Fruit fly (Drosophila melanogaster) whole organism, embryonic: Measurements from ENCODE around the gene Rbfox1.

Experiments used
- CG10431 ChIP-seq: fragments of 200-800 bp; sonication (Bioruptor generic); optimal IDR thresholded peaks from 3 replicates; lab custom pipeline; 2018; ENCODE audit warnings: missing biosample characterization, mild to moderate bottlenecking, missing genetic modification characterization
- CG13287 ChIP-seq: fragments of 200-800 bp; sonication (Bioruptor generic); IDR thresholded peaks from 2 replicates; pipeline ENCODE4 v1.3.6; 2022; ENCODE audit warnings: missing biosample characterization, missing genetic modification characterization; ENCODE audit not compliant: partially characterized antibody
- CG13624 ChIP-seq: fragments of 200-800 bp; sonication (Bioruptor generic); optimal IDR thresholded peaks from 2 replicates; lab custom pipeline; 2016; ENCODE audit warnings: missing biosample characterization, missing genetic modification characterization
- CG13894 ChIP-seq: fragments of 200-800 bp; sonication (Bioruptor generic); optimal IDR thresholded peaks from 3 replicates; lab custom pipeline; 2018; ENCODE audit warnings: missing biosample characterization, mild to moderate bottlenecking, missing genetic modification characterization, moderate library complexity
- CG15479 ChIP-seq: fragments of 200-800 bp; sonication (Bioruptor generic); optimal IDR thresholded peaks from 3 replicates; lab custom pipeline; 2019; ENCODE audit warnings: missing biosample characterization, mild to moderate bottlenecking, missing genetic modification characterization, moderate library complexity
- CG15601 ChIP-seq: fragments of 200-800 bp; sonication (Bioruptor generic); optimal IDR thresholded peaks from 3 replicates; lab custom pipeline; 2019; ENCODE audit warnings: missing biosample characterization, mild to moderate bottlenecking, missing genetic modification characterization, moderate library complexity
- CG16813 ChIP-seq: fragments of 200-800 bp; sonication (Bioruptor generic); IDR thresholded peaks from 3 replicates; pipeline ENCODE4 v1.3.6; 2022; ENCODE audit warnings: missing biosample characterization, missing genetic modification characterization; ENCODE audit not compliant: partially characterized antibody
- CG16815 ChIP-seq: fragments of 200-800 bp; sonication (Bioruptor generic); optimal IDR thresholded peaks from 3 replicates; lab custom pipeline; 2017; ENCODE audit warnings: missing biosample characterization, mild to moderate bottlenecking, missing genetic modification characterization
- CG17186 ChIP-seq: fragments of 200-800 bp; sonication (Bioruptor generic); optimal IDR thresholded peaks from 3 replicates; lab custom pipeline; 2017; ENCODE audit warnings: missing biosample characterization, missing genetic modification reagents, missing genetic modification characterization
- CG17829 ChIP-seq: fragments of 200-800 bp; optimal IDR thresholded peaks from 2 replicates; lab custom pipeline; 2019; ENCODE audit warnings: missing biosample characterization, mild to moderate bottlenecking, missing genetic modification characterization, moderate library complexity
- CG3065 ChIP-seq: fragments of 200-800 bp; sonication (Bioruptor generic); optimal IDR thresholded peaks from 2 replicates; lab custom pipeline; 2016; ENCODE audit warnings: missing biosample characterization, missing genetic modification characterization
- CG34224 ChIP-seq: fragments of 200-800 bp; sonication (Bioruptor generic); IDR thresholded peaks from 3 replicates; pipeline ENCODE4 v1.3.6; 2022; ENCODE audit warnings: missing biosample characterization, missing genetic modification characterization; ENCODE audit not compliant: partially characterized antibody
- CG3847 ChIP-seq: fragments of 200-800 bp; sonication (Bioruptor generic); IDR thresholded peaks from 2 replicates; pipeline ENCODE4 v1.3.6; 2022; ENCODE audit warnings: missing biosample characterization, missing genetic modification characterization
- CG42726 ChIP-seq: fragments of 200-800 bp; sonication (Bioruptor generic); IDR thresholded peaks from 2 replicates; pipeline ENCODE4 v1.3.6; 2022; ENCODE audit warnings: missing biosample characterization, missing genetic modification characterization; ENCODE audit not compliant: partially characterized antibody
- CG6765 ChIP-seq: fragments of 200-800 bp; sonication (Bioruptor generic); optimal IDR thresholded peaks from 3 replicates; lab custom pipeline; 2017; ENCODE audit warnings: missing biosample characterization, mild to moderate bottlenecking, missing genetic modification characterization
- CG7987 ChIP-seq: fragments of 200-800 bp; sonication (Bioruptor generic); optimal IDR thresholded peaks from 2 replicates; lab custom pipeline; 2018; ENCODE audit warnings: missing biosample characterization, mild to moderate bottlenecking, missing genetic modification characterization, moderate library complexity
- CG9727 ChIP-seq: fragments of 200-800 bp; sonication (Bioruptor generic); optimal IDR thresholded peaks from 3 replicates; lab custom pipeline; 2017; ENCODE audit warnings: missing biosample characterization, mild to moderate bottlenecking, missing genetic modification characterization
- CG9797 ChIP-seq: fragments of 200-800 bp; sonication (Bioruptor generic); optimal IDR thresholded peaks from 3 replicates; lab custom pipeline; 2018; ENCODE audit warnings: missing biosample characterization, mild to moderate bottlenecking, missing genetic modification characterization
- Dek ChIP-seq: fragments of 200-800 bp; sonication (Bioruptor generic); optimal IDR thresholded peaks from 3 replicates; lab custom pipeline; 2019; ENCODE audit warnings: missing biosample characterization, mild to moderate bottlenecking, missing genetic modification characterization, moderate library complexity
- Dp ChIP-seq: fragments of 200-800 bp; sonication (Bioruptor generic); optimal IDR thresholded peaks from 2 replicates; lab custom pipeline; 2018; ENCODE audit warnings: missing biosample characterization, mild to moderate bottlenecking, missing genetic modification characterization, moderate library complexity
- Dref ChIP-seq: fragments of 200-800 bp; sonication (Bioruptor generic); IDR thresholded peaks from 2 replicates; pipeline ENCODE4 v1.3.6; 2022; ENCODE audit warnings: missing biosample characterization, missing genetic modification characterization
- ERR ChIP-seq: fragments of 200-800 bp; sonication (Bioruptor generic); optimal IDR thresholded peaks from 2 replicates; lab custom pipeline; 2016; ENCODE audit warnings: missing biosample characterization, missing genetic modification characterization
- HLHmδ ChIP-seq: fragments of 200-800 bp; sonication (Bioruptor generic); optimal IDR thresholded peaks from 2 replicates; lab custom pipeline; 2018; ENCODE audit warnings: missing biosample characterization, mild to moderate bottlenecking, missing genetic modification characterization, moderate library complexity
- Hmr ChIP-seq: fragments of 200-800 bp; sonication (Bioruptor generic); optimal IDR thresholded peaks from 3 replicates; lab custom pipeline; 2017; ENCODE audit warnings: mild to moderate bottlenecking, missing biosample characterization, missing genetic modification reagents, missing genetic modification characterization
- Hr51 ChIP-seq, 2 experiments: fragments of 200-800 bp; sonication (Bioruptor generic); optimal IDR thresholded peaks; 2 replicates in 1 of 2; 3 replicates in 1 of 2; lab custom pipeline; 2016 to 2018; ENCODE audit warnings: missing biosample characterization in 2 of 2, missing genetic modification characterization in 2 of 2, mild to moderate bottlenecking in 1 of 2, moderate library complexity in 1 of 2
- Lhr ChIP-seq: fragments of 200-800 bp; sonication (Bioruptor generic); optimal IDR thresholded peaks from 3 replicates; lab custom pipeline; 2017; ENCODE audit warnings: mild to moderate bottlenecking, missing biosample characterization, missing genetic modification reagents, missing genetic modification characterization
- Myb ChIP-seq: fragments of 200-800 bp; sonication (Bioruptor generic); optimal IDR thresholded peaks from 2 replicates; lab custom pipeline; 2016; ENCODE audit warnings: missing biosample characterization, missing genetic modification characterization
- Poxn ChIP-seq: fragments of 200-800 bp; sonication (Bioruptor generic); IDR thresholded peaks from 2 replicates; pipeline ENCODE4 v1.3.6; 2022; ENCODE audit warnings: missing biosample characterization, missing genetic modification characterization
- Sry-δ ChIP-seq: fragments of 200-800 bp; sonication (Bioruptor generic); optimal IDR thresholded peaks from 2 replicates; lab custom pipeline; 2016; ENCODE audit warnings: missing biosample characterization, missing genetic modification characterization
- Stat92E ChIP-seq, 3 experiments: fragments of >200 bp in 2 of 3; fragments of 200-800 bp in 1 of 3; sonication (Bioruptor generic) in 1 of 3; optimal IDR thresholded peaks; 2 replicates each; lab custom pipeline; 2017 to 2019; ENCODE audit warnings: missing biosample characterization in 3 of 3, missing genetic modification characterization in 3 of 3, mild to moderate bottlenecking in 1 of 3, moderate library complexity in 1 of 3
- Xrp1 ChIP-seq: fragments of 200-800 bp; sonication (Bioruptor generic); IDR thresholded peaks from 2 replicates; pipeline ENCODE4 v1.3.6; 2022; ENCODE audit warnings: missing biosample characterization, missing genetic modification characterization
- YL-1 ChIP-seq: fragments of 200-800 bp; sonication (Bioruptor generic); optimal IDR thresholded peaks from 3 replicates; lab custom pipeline; 2017; ENCODE audit warnings: missing biosample characterization, mild to moderate bottlenecking, missing genetic modification characterization
- br ChIP-seq: fragments of >200 bp; optimal IDR thresholded peaks from 2 replicates; lab custom pipeline; 2017
- cas ChIP-seq: fragments of 200-800 bp; sonication (Bioruptor generic); IDR thresholded peaks from 2 replicates; pipeline ENCODE4 v1.3.6; 2022; ENCODE audit warnings: missing biosample characterization, missing genetic modification characterization
- hkb ChIP-seq, 2 experiments: fragments of 200-800 bp in 1 of 2; fragments of >200 bp in 1 of 2; sonication (Bioruptor generic) in 1 of 2; IDR thresholded peaks in 1 of 2; optimal IDR thresholded peaks in 1 of 2; 2 replicates each; pipeline versions ENCODE4 v1.3.6 to Lab custom; 2017 to 2022; ENCODE audit warnings: missing biosample characterization in 1 of 2, missing genetic modification characterization in 1 of 2
- jumu ChIP-seq: fragments of 200-800 bp; sonication (Bioruptor generic); optimal IDR thresholded peaks from 3 replicates; lab custom pipeline; 2016; ENCODE audit warnings: missing biosample characterization, missing genetic modification characterization
- kni ChIP-seq: fragments of 200-800 bp; sonication (Bioruptor generic); optimal IDR thresholded peaks from 3 replicates; lab custom pipeline; 2017; ENCODE audit warnings: mild to moderate bottlenecking, missing biosample characterization, missing genetic modification reagents, missing genetic modification characterization
- knrl ChIP-seq: fragments of 200-800 bp; sonication (Bioruptor generic); IDR thresholded peaks from 3 replicates; pipeline ENCODE4 v1.3.6; 2022; ENCODE audit warnings: missing biosample characterization, missing genetic modification characterization; ENCODE audit not compliant: partially characterized antibody
- maf-S ChIP-seq: fragments of 200-800 bp; sonication (Bioruptor generic); optimal IDR thresholded peaks from 2 replicates; lab custom pipeline; 2016; ENCODE audit warnings: missing biosample characterization, missing genetic modification characterization
- mam ChIP-seq: fragments of 200-800 bp; sonication (Bioruptor generic); optimal IDR thresholded peaks from 3 replicates; lab custom pipeline; 2016; ENCODE audit warnings: missing biosample characterization, missing genetic modification characterization
- nmo ChIP-seq: fragments of 200-800 bp; sonication (Bioruptor generic); optimal IDR thresholded peaks from 2 replicates; lab custom pipeline; 2018; ENCODE audit warnings: missing biosample characterization, mild to moderate bottlenecking, missing genetic modification characterization, moderate library complexity
- onecut ChIP-seq: fragments of 200-800 bp; sonication (Bioruptor generic); IDR thresholded peaks from 2 replicates; pipeline ENCODE4 v1.3.6; 2022; ENCODE audit warnings: missing biosample characterization, missing genetic modification characterization
- phol ChIP-seq: fragments of 200-800 bp; sonication (Bioruptor generic); optimal IDR thresholded peaks from 3 replicates; lab custom pipeline; 2018; ENCODE audit warnings: missing biosample characterization, mild to moderate bottlenecking, missing genetic modification characterization, moderate library complexity
- pzg ChIP-seq: fragments of 200-800 bp; sonication (Bioruptor generic); optimal IDR thresholded peaks from 3 replicates; lab custom pipeline; 2018; ENCODE audit warnings: missing biosample characterization, mild to moderate bottlenecking, missing genetic modification characterization, moderate library complexity
- sd ChIP-seq: fragments of 200-800 bp; sonication (Bioruptor generic); optimal IDR thresholded peaks from 3 replicates; lab custom pipeline; 2018; ENCODE audit warnings: missing biosample characterization, mild to moderate bottlenecking, missing genetic modification characterization, moderate library complexity
- tio ChIP-seq: fragments of 200-800 bp; sonication (Bioruptor generic); optimal IDR thresholded peaks from 2 replicates; lab custom pipeline; 2017; ENCODE audit warnings: missing biosample characterization, missing genetic modification characterization, inconsistent platforms
- trem ChIP-seq: fragments of 200-800 bp; optimal IDR thresholded peaks from 3 replicates; lab custom pipeline; 2019; ENCODE audit warnings: missing biosample characterization, mild to moderate bottlenecking, missing genetic modification characterization, moderate library complexity
- twi ChIP-seq: fragments of 200-800 bp; optimal IDR thresholded peaks from 2 replicates; lab custom pipeline; 2019; ENCODE audit warnings: missing biosample characterization, mild to moderate bottlenecking, missing genetic modification characterization, moderate library complexity
- z ChIP-seq: fragments of 200-800 bp; sonication (Bioruptor generic); IDR thresholded peaks from 3 replicates; pipeline ENCODE4 v1.3.6; 2022; ENCODE audit warnings: missing biosample characterization, missing genetic modification characterization

The Rbfox1 gene

DNA sequence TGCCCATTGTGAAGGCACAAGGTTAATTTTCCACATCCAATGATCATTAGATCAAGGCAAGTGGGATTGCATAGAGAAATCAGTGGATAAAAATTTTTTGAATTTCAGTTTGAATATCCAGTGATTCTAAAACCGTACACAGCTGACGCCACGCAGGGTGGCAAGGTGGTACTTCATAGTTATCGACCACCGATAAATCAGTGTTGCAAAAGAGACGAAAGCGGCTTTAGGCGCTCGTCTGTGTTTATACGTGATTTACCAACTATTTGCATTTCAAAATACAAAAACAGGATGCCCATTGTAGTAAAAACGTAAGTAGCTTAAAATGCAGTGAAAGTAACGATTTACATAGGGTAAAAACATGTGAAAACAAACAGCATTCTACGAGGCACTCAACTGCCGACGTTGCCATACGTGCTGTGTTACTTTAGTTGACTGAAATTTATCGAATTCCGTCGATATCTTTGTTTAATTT is 149.7 kb downstream of the Rbfox1 start, which contains the start of the genes CG42535, CG34001 and hay:
Gene CG42535 (minus strand): TSS at position 51 of the 475 bp plus-strand sequence.
Gene CG34001 (plus strand): TSS at position 195 of the 475 bp plus-strand sequence.
Gene hay (plus strand): TSS at position 195 of the 475 bp plus-strand sequence.
- TF ChIP-seq CG10431 (GFP tag; lab: Kevin White, UChicago) = no peak
- TF ChIP-seq CG42726 (GFP tag; lab: Robert Waterston, UW) = no peak
- TF ChIP-seq Dek (tag; lab: Kevin White, UChicago) = no peak
- TF ChIP-seq Xrp1 = peak; percentile 25; the same call in 1 of the 2 replicates
- TF ChIP-seq CG7987 (GFP tag; lab: Kevin White, UChicago) = no peak
- TF ChIP-seq Dref = peak; percentile 77
- TF ChIP-seq CG34224 (GFP tag; lab: Robert Waterston, UW) = peak; percentile 26; the same call in 1 of the 3 replicates
- peak; percentile 54; the same call in 2 of the 3 replicates for TF ChIP-seq CG16813 (GFP tag; lab: Robert Waterston, UW)
- TF ChIP-seq tio (GFP tag; lab: Kevin White, UChicago) = no peak
- peak; percentile 64 for TF ChIP-seq CG3847 (GFP tag; lab: Robert Waterston, UW)
- TF ChIP-seq Poxn (GFP tag; lab: Robert Waterston, UW) = no peak
- peak; percentile 36 for TF ChIP-seq CG17829
- no peak for TF ChIP-seq CG6765 (GFP tag; lab: Kevin White, UChicago)
- TF ChIP-seq onecut = no peak
- peak; percentile 60 for TF ChIP-seq nmo (GFP tag; lab: Kevin White, UChicago)
- TF ChIP-seq ERR (GFP tag; lab: Kevin White, UChicago) = no peak
- TF ChIP-seq CG13624 (GFP tag; lab: Kevin White, UChicago) = peak; percentile 24
- TF ChIP-seq Hmr (GFP tag; lab: Kevin White, UChicago) = peak; percentile 6
- TF ChIP-seq br (lab: Kevin White, UChicago) = no peak
- TF ChIP-seq cas (GFP tag; lab: Robert Waterston, UW) = no peak
- TF ChIP-seq Stat92E (GFP tag; optimal IDR thresholded peaks at IDR 0.05; lab: Kevin White, UChicago) = peak in 1 of 3 experiments; percentile 6
- peak; percentile 5 for TF ChIP-seq CG9797 (GFP tag; lab: Kevin White, UChicago)
- TF ChIP-seq CG17186 (GFP tag; lab: Kevin White, UChicago) = peak; percentile 55
- TF ChIP-seq Sry-δ (GFP tag; lab: Kevin White, UChicago) = peak; percentile 56
- TF ChIP-seq CG13287 (GFP tag; lab: Robert Waterston, UW) = peak; percentile 50; the same call in 1 of the 2 replicates
- TF ChIP-seq phol (tag; lab: Kevin White, UChicago) = peak; percentile 43
- TF ChIP-seq knrl (GFP tag; lab: Robert Waterston, UW) = peak; percentile 53
- peak; percentile 4 for TF ChIP-seq twi (tag; lab: Kevin White, UChicago)
- no peak for TF ChIP-seq Hr51 (GFP tag; optimal IDR thresholded peaks at IDR 0.05; lab: Kevin White, UChicago)
- TF ChIP-seq CG15479 (GFP tag; lab: Kevin White, UChicago) = no peak
- TF ChIP-seq maf-S (GFP tag; lab: Kevin White, UChicago) = no peak
- no peak for TF ChIP-seq HLHmδ (GFP tag; lab: Kevin White, UChicago)
- peak; percentile 12 for TF ChIP-seq CG15601 (tag; lab: Kevin White, UChicago)
- TF ChIP-seq sd = peak; percentile 77
- TF ChIP-seq mam = peak; percentile 22
- no peak for TF ChIP-seq kni (GFP tag; lab: Kevin White, UChicago)
- no peak for TF ChIP-seq CG13894 (tag; lab: Kevin White, UChicago)
- no peak for TF ChIP-seq CG3065 (GFP tag; lab: Kevin White, UChicago)
- peak; percentile 84 for TF ChIP-seq Dp (GFP tag; lab: Kevin White, UChicago)
- TF ChIP-seq Myb (GFP tag; lab: Kevin White, UChicago) = peak; percentile 95
- TF ChIP-seq Lhr (GFP tag; lab: Kevin White, UChicago) = peak; percentile 26
- TF ChIP-seq hkb (optimal IDR thresholded peaks at IDR 0.05; lab: Kevin White, UChicago) = peak; percentile 32
- no peak for TF ChIP-seq hkb (GFP tag; IDR thresholded peaks at IDR 0.05; lab: Robert Waterston, UW)
- TF ChIP-seq CG16815 (GFP tag; lab: Kevin White, UChicago) = no peak
- TF ChIP-seq YL-1 = peak; percentile 69
- TF ChIP-seq CG9727 (GFP tag; lab: Kevin White, UChicago) = no peak
- peak; percentile 8 for TF ChIP-seq jumu
- peak; percentile 77 for TF ChIP-seq pzg
- TF ChIP-seq z = no peak
- peak; percentile 48 for TF ChIP-seq trem
